Comparison of ENCODE assay signal across 6 worm cellular contexts in genomic region chrV:20451793-20452192, ce11.
TF ChIP-seq lines count a peak whose summit lies in the region.

No protein-coding gene starts in this region.

TF ChIP-seq in whole organism, L1 larva, 84 proteins besides CTCF, POLR2A, EP300 and RAD21:
- TF ChIP-seq efl-1 (optimal IDR thresholded peaks at IDR 0.05; lab: Kevin White, UChicago): no peak
- TF ChIP-seq efl-1 (GFP tag; optimal IDR thresholded peaks at IDR 0.05 in 1 of 2; lab: Kevin White, UChicago): peak in 1 of 2 experiments; percentile 82
- TF ChIP-seq nhr-76 (tag; optimal IDR thresholded peaks at IDR 0.05; lab: Kevin White, UChicago): no peak
- TF ChIP-seq unc-130 (tag; optimal IDR thresholded peaks at IDR 0.05; lab: Kevin White, UChicago): peak; percentile 5
- TF ChIP-seq nhr-77 (tag; optimal IDR thresholded peaks at IDR 0.05; lab: Kevin White, UChicago): no peak
- peak; percentile 19 for TF ChIP-seq snu-23 (GFP tag; optimal IDR thresholded peaks at IDR 0.05; lab: Kevin White, UChicago)
- peak; percentile 19; the same call in 1 of the 2 replicates for TF ChIP-seq nhr-19 (GFP tag; conservative IDR thresholded peaks at IDR 0.05; lab: Robert Waterston, UW)
- peak; percentile 67 for TF ChIP-seq rnt-1 (tag; optimal IDR thresholded peaks at IDR 0.05; lab: Kevin White, UChicago)
- TF ChIP-seq lsy-2 (tag; optimal IDR thresholded peaks at IDR 0.05; lab: Kevin White, UChicago): peak in 1 of 2 experiments; percentile 30

TF ChIP-seq in whole organism, L2 larva, 48 proteins besides CTCF, POLR2A, EP300 and RAD21:
- no peak for TF ChIP-seq R02D3.7 (tag; optimal IDR thresholded peaks at IDR 0.05; lab: Kevin White, UChicago)
- TF ChIP-seq crh-2 (tag; optimal IDR thresholded peaks at IDR 0.05; lab: Kevin White, UChicago): no peak
- peak; percentile 64 for TF ChIP-seq nhr-129 (tag; optimal IDR thresholded peaks at IDR 0.05; lab: Kevin White, UChicago)

TF ChIP-seq in whole organism, L3 larva, 47 proteins besides CTCF, POLR2A, EP300 and RAD21:
- TF ChIP-seq nhr-28 (tag; optimal IDR thresholded peaks at IDR 0.05; lab: Kevin White, UChicago): no peak
- TF ChIP-seq nfya-1 (tag; optimal IDR thresholded peaks at IDR 0.05; lab: Kevin White, UChicago; ENCODE audit: insufficient read depth): peak; percentile 12
- peak; percentile 6 for TF ChIP-seq egl-5 (tag; optimal IDR thresholded peaks at IDR 0.05; lab: Kevin White, UChicago)
- no peak for TF ChIP-seq daf-12 (tag; optimal IDR thresholded peaks at IDR 0.05; lab: Kevin White, UChicago)

TF ChIP-seq in whole organism, L4 larva, 104 proteins besides CTCF, POLR2A, EP300 and RAD21:
- TF ChIP-seq nhr-11 (tag; optimal IDR thresholded peaks at IDR 0.05; lab: Kevin White, UChicago): peak; percentile 41
- TF ChIP-seq T20F7.1 (GFP tag; optimal IDR thresholded peaks at IDR 0.05; lab: Kevin White, UChicago): no peak
TF ChIP-seq in whole organism, L4 larva: peak in this region for 1.

TF ChIP-seq in whole organism, late embryonic, 69 proteins besides CTCF, POLR2A, EP300 and RAD21:
- TF ChIP-seq ceh-18 (tag; optimal IDR thresholded peaks at IDR 0.05; lab: Kevin White, UChicago) (peak; percentile 37), rnt-1 (tag; optimal IDR thresholded peaks at IDR 0.05; lab: Kevin White, UChicago) (no peak)
TF ChIP-seq in whole organism, late embryonic: peak in this region for 1.

TF ChIP-seq in whole organism, mixed stage, embryonic, 35 proteins besides CTCF, POLR2A, EP300 and RAD21:
- TF ChIP-seq unc-62 (GFP tag; optimal IDR thresholded peaks at IDR 0.05; lab: Kevin White, UChicago) (peak; percentile 11), unc-120 (tag; optimal IDR thresholded peaks at IDR 0.05; lab: Kevin White, UChicago; ENCODE audit: poor library complexity, severe bottlenecking) (peak; percentile 56), lin-32 (GFP tag; optimal IDR thresholded peaks at IDR 0.05; lab: Kevin White, UChicago) (no peak), hlh-1 (tag; optimal IDR thresholded peaks at IDR 0.05; lab: Kevin White, UChicago) (peak; percentile 96), ces-1 (GFP tag; optimal IDR thresholded peaks at IDR 0.05; lab: Kevin White, UChicago) (no peak)

Comparison
In these comparisons a context has a peak if more than half of its experiments do, and no peak if none do; other contexts are left out.
1. Of the 29 proteins assayed by ChIP-seq in both whole organism, L4 larva and whole organism, L1 larva: peak only in whole organism, L4 larva: nhr-11; only in whole organism, L1 larva: unc-130; in both: none; in neither: 26; mixed calls (peak in some experiments, not most) for 1.